Worm (Caenorhabditis elegans): ENCODE measurements around the gene tre-2.

DNA sequence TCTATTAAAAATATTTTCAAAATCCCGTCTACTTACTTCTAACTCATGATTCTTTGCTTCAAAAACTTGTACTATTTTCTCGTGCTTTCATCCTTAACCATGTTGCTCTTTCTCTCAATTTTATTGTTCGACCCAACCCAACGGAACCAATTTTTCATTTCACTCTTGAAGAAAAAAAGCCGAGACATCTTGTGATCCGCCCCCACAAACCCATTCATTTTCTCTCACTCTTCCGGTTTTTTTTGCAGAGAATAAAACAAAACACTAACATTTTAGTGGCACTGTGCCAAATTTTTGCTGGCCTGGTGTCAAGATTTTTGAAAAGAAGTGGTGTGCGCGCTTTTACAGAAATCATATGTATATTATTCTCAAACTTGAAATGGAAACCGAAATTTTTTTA lies 46.5 kb downstream of the tre-2 start:
- TF ChIP-seq ztf-29 (GFP tag; IDR thresholded peaks at IDR 0.05) = no peak
- no peak for TF ChIP-seq flt-1 (GFP tag; IDR thresholded peaks at IDR 0.05)
- TF ChIP-seq tab-1 (GFP tag; IDR thresholded peaks at IDR 0.05) = no peak
- no peak for TF ChIP-seq T22C8.4 (GFP tag; IDR thresholded peaks at IDR 0.05)
- TF ChIP-seq ref-1 (GFP tag; conservative IDR thresholded peaks at IDR 0.05) = no peak
- no peak for TF ChIP-seq cog-1 (tag; optimal IDR thresholded peaks at IDR 0.05)
- no peak for TF ChIP-seq klf-2 (GFP tag; conservative IDR thresholded peaks at IDR 0.05)
- no peak for TF ChIP-seq med-1 (GFP tag; optimal IDR thresholded peaks at IDR 0.05; ENCODE audit: insufficient read depth)
- TF ChIP-seq ztf-23 (GFP tag; IDR thresholded peaks at IDR 0.05) = no peak
